Worm (Caenorhabditis elegans) whole organism, L1 larva: ENCODE data around the gene nhr-179.

Source experiments
- dpl-1 ChIP-seq, 3 experiments: fragments of 150-350 bp in 2 of 3; sonication (generic microtip) in 1 of 3; optimal IDR thresholded peaks; 2 replicates each; lab custom pipeline; 2014 to 2017; ENCODE audit warnings: missing biosample characterization in 3 of 3, missing genetic modification characterization in 3 of 3, missing genetic modification reagents in 3 of 3
- fos-1 ChIP-seq: fragments of 150-350 bp; optimal IDR thresholded peaks from 2 replicates; lab custom pipeline; 2014; ENCODE audit warnings: missing biosample characterization, missing genetic modification characterization
- mab-9 ChIP-seq: fragments of 200-800 bp; sonication (Bioruptor generic); IDR thresholded peaks from 2 replicates; pipeline ENCODE4 v1.3.6; 2022; ENCODE audit warnings: missing genetic modification reagents, missing genetic modification characterization, missing compliant biosample characterization
- nhr-77 ChIP-seq: fragments of 150-350 bp; optimal IDR thresholded peaks from 2 replicates; lab custom pipeline; 2014; ENCODE audit warnings: missing biosample characterization, missing genetic modification characterization
- nhr-90 ChIP-seq: sonication (generic microtip); optimal IDR thresholded peaks from 2 replicates; lab custom pipeline; 2016; ENCODE audit warnings: mild to moderate bottlenecking, missing genetic modification characterization, missing compliant biosample characterization; ENCODE audit not compliant: poor library complexity
- swsn-7 ChIP-seq: sonication (generic microtip); optimal IDR thresholded peaks from 2 replicates; lab custom pipeline; 2016; ENCODE audit warnings: missing genetic modification characterization, missing compliant biosample characterization
- ztf-11 ChIP-seq, 2 experiments: sonication (generic microtip); optimal IDR thresholded peaks; 2 replicates each; lab custom pipeline; 2016 to 2017; ENCODE audit warnings: missing genetic modification characterization in 2 of 2, missing biosample characterization in 1 of 2, missing compliant biosample characterization in 1 of 2
- ztf-4 ChIP-seq: fragments of 150-350 bp; optimal IDR thresholded peaks from 2 replicates; lab custom pipeline; 2014; ENCODE audit warnings: missing biosample characterization, missing genetic modification characterization

DNA sequence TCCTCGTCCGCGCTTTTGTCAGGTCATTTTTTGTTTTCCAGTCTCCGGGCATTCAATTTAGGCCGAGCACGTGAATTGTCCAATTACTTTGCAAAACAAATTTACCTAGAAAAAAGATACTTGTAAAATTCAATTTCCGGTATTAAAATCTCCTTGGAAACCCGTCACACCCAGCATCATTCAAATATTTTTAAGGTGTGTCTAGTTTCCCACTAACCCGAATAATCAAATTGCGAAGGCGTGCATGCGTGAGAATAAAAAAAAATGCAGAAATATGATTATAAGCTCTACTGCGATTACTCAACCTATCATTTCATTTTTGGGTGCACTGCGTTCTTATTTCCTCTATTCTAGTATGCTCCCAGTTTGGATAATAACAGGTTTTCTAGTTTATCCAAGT is 36.2 kb upstream of the nhr-179 start, which contains the start of gene irld-11:
- TF ChIP-seq dpl-1 (GFP tag; optimal IDR thresholded peaks at IDR 0.05; lab: Kevin White, UChicago) = no peak
- no peak for TF ChIP-seq nhr-90 (tag; lab: Kevin White, UChicago)
- no peak for TF ChIP-seq fos-1 (tag; lab: Kevin White, UChicago)
- no peak for TF ChIP-seq ztf-11 (tag; optimal IDR thresholded peaks at IDR 0.05; lab: Kevin White, UChicago)
- no peak for TF ChIP-seq mab-9
- TF ChIP-seq ztf-4 (tag; lab: Kevin White, UChicago) = no peak
- TF ChIP-seq swsn-7 (tag; lab: Kevin White, UChicago) = no peak
- TF ChIP-seq nhr-77 (tag; lab: Kevin White, UChicago) = no peak
